Fruit fly (Drosophila melanogaster): ENCODE data around the gene CG10657.

The CG10657 gene

DNA sequence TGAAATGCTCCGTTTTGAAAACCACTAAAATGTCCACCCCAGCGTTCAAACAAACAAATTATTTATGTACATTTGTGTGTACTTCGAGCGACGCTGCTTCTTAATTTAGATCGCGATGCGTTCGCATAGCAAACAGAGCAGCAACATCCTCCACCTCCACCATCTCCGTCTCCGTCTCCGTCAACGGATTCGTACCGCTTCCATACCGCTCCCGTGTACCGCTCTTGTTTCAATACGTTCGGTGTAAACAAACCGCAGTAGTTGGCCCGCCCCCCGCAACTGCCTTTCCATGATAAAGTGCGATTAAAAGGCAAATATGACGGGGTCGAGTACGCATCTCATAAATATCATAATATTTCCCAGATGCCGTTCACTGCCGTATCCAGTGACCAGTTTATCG, 14.8 kb downstream of the CG10657 start, which contains the start of gene CG33725 (continued):
- TF ChIP-seq CG43689 (GFP tag; IDR thresholded peaks at IDR 0.05) = 0 out of 2 replicates have a peak, but pooled peaks have one; percentile 17
- TF ChIP-seq onecut (GFP tag; IDR thresholded peaks at IDR 0.05) = no peak
- TF ChIP-seq chm (GFP tag; IDR thresholded peaks at IDR 0.05) = no peak
- TF ChIP-seq Kr (GFP tag; optimal IDR thresholded peaks at IDR 0.05) = no peak
- TF ChIP-seq zf30C (GFP tag; optimal IDR thresholded peaks at IDR 0.05) = no peak
- no peak for TF ChIP-seq disco-r (GFP tag; optimal IDR thresholded peaks at IDR 0.05)
- TF ChIP-seq CG30403 (GFP tag; optimal IDR thresholded peaks at IDR 0.05) = no peak
- TF ChIP-seq her (GFP tag; optimal IDR thresholded peaks at IDR 0.05) = no peak
- no peak for TF ChIP-seq ac (GFP tag; optimal IDR thresholded peaks at IDR 0.05)
- no peak for TF ChIP-seq CG11456 (GFP tag; IDR thresholded peaks at IDR 0.05)
- TF ChIP-seq NfI (GFP tag; optimal IDR thresholded peaks at IDR 0.05) = peak; percentile 18
- TF ChIP-seq CG15073 (GFP tag; optimal IDR thresholded peaks at IDR 0.05) = no peak
- TF ChIP-seq CG11398 (GFP tag; optimal IDR thresholded peaks at IDR 0.05) = peak; percentile 17
- no peak for TF ChIP-seq chinmo (GFP tag; IDR thresholded peaks at IDR 0.05; ENCODE audit: partially characterized antibody)
- peak; percentile 71 for TF ChIP-seq pfk (GFP tag; optimal IDR thresholded peaks at IDR 0.05)
- TF ChIP-seq phol (tag; optimal IDR thresholded peaks at IDR 0.05) = no peak
- TF ChIP-seq gcm2 (GFP tag; optimal IDR thresholded peaks at IDR 0.05) = no peak
- TF ChIP-seq wdn (GFP tag; IDR thresholded peaks at IDR 0.05) = no peak
- TF ChIP-seq bsh (GFP tag; optimal IDR thresholded peaks at IDR 0.05) = peak in 1 of 2 experiments; percentile 27
- TF ChIP-seq HLH54F (GFP tag; optimal IDR thresholded peaks at IDR 0.05) = no peak
- TF ChIP-seq otp (GFP tag; IDR thresholded peaks at IDR 0.05) = 0 out of 3 replicates have a peak, but pooled peaks have one; percentile 53
- no peak for TF ChIP-seq Optix (GFP tag; IDR thresholded peaks at IDR 0.05)
- TF ChIP-seq kay (GFP tag; optimal IDR thresholded peaks at IDR 0.05) = no peak
- peak; percentile 2 for TF ChIP-seq fd64A (GFP tag; optimal IDR thresholded peaks at IDR 0.05)
- 0 out of 2 replicates have a peak, but pooled peaks have one; percentile 11 for TF ChIP-seq vvl (GFP tag; IDR thresholded peaks at IDR 0.05)
- no peak for TF ChIP-seq Mrtf (GFP tag; IDR thresholded peaks at IDR 0.05)
- no peak for TF ChIP-seq CG12299 (tag; optimal IDR thresholded peaks at IDR 0.05)
- TF ChIP-seq HLHmδ (GFP tag; optimal IDR thresholded peaks at IDR 0.05) = peak; percentile 55
- TF ChIP-seq CG9727 (GFP tag; optimal IDR thresholded peaks at IDR 0.05) = no peak
- TF ChIP-seq CG15696 (tag; optimal IDR thresholded peaks at IDR 0.05) = peak; percentile 14
- peak in 1 of 2 experiments; percentile 1 for TF ChIP-seq chif (GFP tag; optimal IDR thresholded peaks at IDR 0.05)
- peak; percentile 35 for TF ChIP-seq CG7987 (GFP tag; optimal IDR thresholded peaks at IDR 0.05)
- no peak for TF ChIP-seq Dref (GFP tag; IDR thresholded peaks at IDR 0.05)
- TF ChIP-seq CG8281 (tag; optimal IDR thresholded peaks at IDR 0.05) = no peak
- no peak for TF ChIP-seq bbx (GFP tag; IDR thresholded peaks at IDR 0.05; ENCODE audit: partially characterized antibody)
- no peak for TF ChIP-seq Vsx1 (GFP tag; optimal IDR thresholded peaks at IDR 0.05)
- TF ChIP-seq corto (GFP tag; optimal IDR thresholded peaks at IDR 0.05) = no peak
- TF ChIP-seq Med (GFP tag) = peak; percentile 87
- 0 out of 2 replicates have a peak, but pooled peaks have one; percentile 45 for TF ChIP-seq sob (GFP tag; IDR thresholded peaks at IDR 0.05)

dm6 chr3L:12478229-12478628, 18.8 kb downstream of the CG10657 start:
- TF ChIP-seq CG7963 (GFP tag; IDR thresholded peaks at IDR 0.05; ENCODE audit: partially characterized antibody) (no peak), CG15479 (GFP tag; optimal IDR thresholded peaks at IDR 0.05) (no peak), wor (GFP tag; IDR thresholded peaks at IDR 0.05) (no peak), dati (GFP tag; IDR thresholded peaks at IDR 0.05) (no peak), Med (GFP tag) (peak; percentile 12), Dp (GFP tag; optimal IDR thresholded peaks at IDR 0.05) (no peak), bowl (GFP tag; IDR thresholded peaks at IDR 0.05) (no peak), CG43689 (GFP tag; IDR thresholded peaks at IDR 0.05) (no peak), esg (GFP tag; conservative IDR thresholded peaks at IDR 0.05) (no peak), Ets65A (GFP tag) (peak; percentile 63), CG10543 (GFP tag; optimal IDR thresholded peaks at IDR 0.05) (no peak), CG12659 (GFP tag; optimal IDR thresholded peaks at IDR 0.05) (no peak), D19A (tag; optimal IDR thresholded peaks at IDR 0.05) (peak; percentile 67), tin (GFP tag; optimal IDR thresholded peaks at IDR 0.05) (no peak), trem (tag; optimal IDR thresholded peaks at IDR 0.05) (no peak), CG9876 (GFP tag; optimal IDR thresholded peaks at IDR 0.05) (no peak)

All from whole organism, embryonic.